Fruit fly (Drosophila melanogaster) whole organism, embryonic: ENCODE measurements around the gene Gip.

Experiments
- Adf1 ChIP-seq: fragments of 200-800 bp; sonication (Bioruptor generic); IDR thresholded peaks from 2 replicates; pipeline ENCODE4 v1.3.6; 2022; ENCODE audit warnings: missing biosample characterization, missing genetic modification characterization
- Bteb2 ChIP-seq: fragments of 200-800 bp; sonication (Bioruptor generic); optimal IDR thresholded peaks from 2 replicates; lab custom pipeline; 2016; ENCODE audit warnings: missing biosample characterization, missing genetic modification characterization
- CG10366 ChIP-seq: fragments of 200-800 bp; sonication (Bioruptor generic); IDR thresholded peaks from 2 replicates; pipeline ENCODE4 v1.3.6; 2022; ENCODE audit warnings: missing biosample characterization, missing genetic modification characterization
- CG11093 ChIP-seq: fragments of 200-800 bp; sonication (Bioruptor generic); IDR thresholded peaks from 3 replicates; pipeline ENCODE4 v1.3.6; 2022; ENCODE audit warnings: missing biosample characterization, missing genetic modification characterization
- CG11456 ChIP-seq: fragments of 200-800 bp; sonication (Bioruptor generic); IDR thresholded peaks from 3 replicates; pipeline ENCODE4 v1.3.6; 2022; ENCODE audit warnings: missing biosample characterization, missing genetic modification characterization
- CG12744 ChIP-seq: fragments of 200-800 bp; sonication (Bioruptor generic); optimal IDR thresholded peaks from 2 replicates; lab custom pipeline; 2016; ENCODE audit warnings: missing biosample characterization, missing genetic modification characterization
- CG12769 ChIP-seq: fragments of 200-800 bp; sonication (Bioruptor generic); optimal IDR thresholded peaks from 2 replicates; lab custom pipeline; 2019; ENCODE audit warnings: missing biosample characterization, mild to moderate bottlenecking, missing genetic modification characterization, moderate library complexity
- CG13624 ChIP-seq: fragments of 200-800 bp; sonication (Bioruptor generic); optimal IDR thresholded peaks from 2 replicates; lab custom pipeline; 2016; ENCODE audit warnings: missing biosample characterization, missing genetic modification characterization
- CG1529 ChIP-seq: fragments of 200-800 bp; sonication (Bioruptor generic); optimal IDR thresholded peaks from 3 replicates; lab custom pipeline; 2018; ENCODE audit warnings: missing biosample characterization, missing genetic modification characterization
- CG31224 ChIP-seq: fragments of 200-800 bp; sonication (Bioruptor generic); IDR thresholded peaks from 2 replicates; pipeline ENCODE4 v1.3.6; 2022; ENCODE audit warnings: missing biosample characterization, missing genetic modification characterization
- CG31365 ChIP-seq: fragments of 200-800 bp; sonication (Bioruptor generic); optimal IDR thresholded peaks from 2 replicates; lab custom pipeline; 2018; ENCODE audit warnings: missing biosample characterization, mild to moderate bottlenecking, missing genetic modification characterization
- CG3281 ChIP-seq: fragments of 200-800 bp; sonication (Bioruptor generic); optimal IDR thresholded peaks from 3 replicates; lab custom pipeline; 2017; ENCODE audit warnings: missing biosample characterization, mild to moderate bottlenecking, missing genetic modification characterization
- CG34376 ChIP-seq: fragments of 200-800 bp; sonication (Bioruptor generic); optimal IDR thresholded peaks from 2 replicates; lab custom pipeline; 2018; ENCODE audit warnings: missing biosample characterization, mild to moderate bottlenecking, missing genetic modification characterization
- CG4282 ChIP-seq: fragments of 200-800 bp; sonication (Bioruptor generic); optimal IDR thresholded peaks from 2 replicates; lab custom pipeline; 2016; ENCODE audit warnings: missing biosample characterization, missing genetic modification characterization
- CG5245 ChIP-seq: fragments of 200-800 bp; sonication (Bioruptor generic); optimal IDR thresholded peaks from 3 replicates; lab custom pipeline; 2016; ENCODE audit warnings: missing biosample characterization, missing genetic modification characterization
- CG6272 ChIP-seq: fragments of 200-800 bp; sonication (Bioruptor generic); IDR thresholded peaks from 2 replicates; pipeline ENCODE4 v1.3.6; 2022; ENCODE audit warnings: missing biosample characterization, missing genetic modification characterization
- CG6765 ChIP-seq: fragments of 200-800 bp; sonication (Bioruptor generic); optimal IDR thresholded peaks from 3 replicates; lab custom pipeline; 2017; ENCODE audit warnings: missing biosample characterization, mild to moderate bottlenecking, missing genetic modification characterization
- CG8290 ChIP-seq, 3 experiments: fragments of 200-800 bp; sonication (Bioruptor generic); optimal IDR thresholded peaks; 2 replicates each; lab custom pipeline; 2016 to 2019; ENCODE audit warnings: missing biosample characterization in 3 of 3, missing genetic modification characterization in 3 of 3, mild to moderate bottlenecking in 2 of 3, moderate library complexity in 1 of 3
- Eip74EF ChIP-seq, 2 experiments: fragments of 200-800 bp in 1 of 2; fragments of >200 bp in 1 of 2; sonication (Bioruptor generic) in 1 of 2; optimal IDR thresholded peaks; 2 replicates each; lab custom pipeline; 2017 to 2019; ENCODE audit warnings: missing biosample characterization in 2 of 2, missing genetic modification characterization in 2 of 2, mild to moderate bottlenecking in 1 of 2, moderate library complexity in 1 of 2
- Gug ChIP-seq: fragments of 200-800 bp; sonication (Bioruptor generic); IDR thresholded peaks from 4 replicates; pipeline ENCODE4 v1.3.6; 2022; ENCODE audit warnings: missing biosample characterization, missing genetic modification characterization
- HmgZ ChIP-seq: fragments of 200-800 bp; sonication (Bioruptor generic); optimal IDR thresholded peaks from 2 replicates; lab custom pipeline; 2018; ENCODE audit warnings: missing biosample characterization, mild to moderate bottlenecking, missing genetic modification characterization
- Hr39 ChIP-seq: fragments of >200 bp; optimal IDR thresholded peaks from 2 replicates; lab custom pipeline; 2017
- Hr51 ChIP-seq, 2 experiments: fragments of 200-800 bp; sonication (Bioruptor generic); optimal IDR thresholded peaks; 2 replicates in 1 of 2; 3 replicates in 1 of 2; lab custom pipeline; 2016 to 2018; ENCODE audit warnings: missing biosample characterization in 2 of 2, missing genetic modification characterization in 2 of 2, mild to moderate bottlenecking in 1 of 2, moderate library complexity in 1 of 2
- Lim3 ChIP-seq: fragments of 200-800 bp; sonication (Bioruptor generic); IDR thresholded peaks from 2 replicates; pipeline ENCODE4 v1.3.6; 2022; ENCODE audit warnings: missing biosample characterization, missing genetic modification characterization
- MBD-R2 ChIP-seq: fragments of 200-800 bp; sonication (Bioruptor generic); IDR thresholded peaks from 2 replicates; pipeline ENCODE4 v1.3.6; 2022; ENCODE audit warnings: missing biosample characterization, missing genetic modification characterization
- Med ChIP-seq: fragments of 200-800 bp; sonication (Bioruptor generic); peaks from one replicate; lab custom pipeline; 2016; ENCODE audit warnings: missing biosample characterization, missing genetic modification characterization, mild to moderate bottlenecking, inconsistent platforms, moderate library complexity
- Nf-YB ChIP-seq: fragments of 200-800 bp; sonication (Bioruptor generic); optimal IDR thresholded peaks from 3 replicates; lab custom pipeline; 2019; ENCODE audit warnings: missing biosample characterization, mild to moderate bottlenecking, missing genetic modification characterization, moderate library complexity
- PHDP ChIP-seq: fragments of 200-800 bp; sonication (Bioruptor generic); optimal IDR thresholded peaks from 3 replicates; lab custom pipeline; 2018; ENCODE audit warnings: missing biosample characterization, mild to moderate bottlenecking, missing genetic modification characterization, moderate library complexity
- Rfx ChIP-seq: fragments of 200-800 bp; sonication (Bioruptor generic); IDR thresholded peaks from 2 replicates; pipeline ENCODE4 v1.3.6; 2022; ENCODE audit warnings: missing biosample characterization, missing genetic modification characterization
- Rx ChIP-seq: fragments of 200-800 bp; sonication (Bioruptor generic); IDR thresholded peaks from 2 replicates; pipeline ENCODE4 v1.3.6; 2022; ENCODE audit warnings: missing biosample characterization, missing genetic modification characterization
- Xbp1 ChIP-seq: fragments of 200-800 bp; sonication (Bioruptor generic); optimal IDR thresholded peaks from 3 replicates; lab custom pipeline; 2016; ENCODE audit warnings: missing biosample characterization, mild to moderate bottlenecking, missing genetic modification characterization
- az2 ChIP-seq: fragments of 200-800 bp; sonication (Bioruptor generic); optimal IDR thresholded peaks from 3 replicates; lab custom pipeline; 2016; ENCODE audit warnings: missing biosample characterization, missing genetic modification characterization
- crp ChIP-seq, 2 experiments: fragments of 200-800 bp; sonication (Bioruptor generic); optimal IDR thresholded peaks; 2 replicates in 1 of 2; 3 replicates in 1 of 2; lab custom pipeline; 2017; ENCODE audit warnings: missing biosample characterization in 2 of 2, missing genetic modification characterization in 2 of 2, mild to moderate bottlenecking in 1 of 2, moderate library complexity in 1 of 2
- da ChIP-seq: fragments of 200-800 bp; sonication (Bioruptor generic); optimal IDR thresholded peaks from 2 replicates; lab custom pipeline; 2016; ENCODE audit warnings: missing biosample characterization, missing genetic modification characterization
- danr ChIP-seq: fragments of 200-800 bp; sonication (Bioruptor generic); IDR thresholded peaks from 2 replicates; pipeline ENCODE4 v1.3.6; 2022; ENCODE audit warnings: missing biosample characterization, missing genetic modification characterization
- dm ChIP-seq: fragments of 200-800 bp; sonication (Bioruptor generic); optimal IDR thresholded peaks from 3 replicates; lab custom pipeline; 2016; ENCODE audit warnings: missing biosample characterization, missing genetic modification characterization
- fu2 ChIP-seq: fragments of 200-800 bp; sonication (Bioruptor generic); optimal IDR thresholded peaks from 2 replicates; lab custom pipeline; 2016; ENCODE audit warnings: missing biosample characterization, missing genetic modification characterization
- gro ChIP-seq: fragments of 200-800 bp; sonication (Bioruptor generic); optimal IDR thresholded peaks from 2 replicates; lab custom pipeline; 2016; ENCODE audit warnings: missing biosample characterization, missing genetic modification characterization
- her ChIP-seq: fragments of 200-800 bp; sonication (Bioruptor generic); optimal IDR thresholded peaks from 2 replicates; lab custom pipeline; 2016; ENCODE audit warnings: missing biosample characterization, missing genetic modification characterization
- hkb ChIP-seq, 2 experiments: fragments of 200-800 bp in 1 of 2; fragments of >200 bp in 1 of 2; sonication (Bioruptor generic) in 1 of 2; IDR thresholded peaks in 1 of 2; optimal IDR thresholded peaks in 1 of 2; 2 replicates each; pipeline versions ENCODE4 v1.3.6 to Lab custom; 2017 to 2022; ENCODE audit warnings: missing biosample characterization in 1 of 2, missing genetic modification characterization in 1 of 2
- luna ChIP-seq: fragments of 200-800 bp; sonication (Bioruptor generic); optimal IDR thresholded peaks from 2 replicates; lab custom pipeline; 2016; ENCODE audit warnings: missing biosample characterization, missing genetic modification characterization
- nmo ChIP-seq: fragments of 200-800 bp; sonication (Bioruptor generic); optimal IDR thresholded peaks from 2 replicates; lab custom pipeline; 2018; ENCODE audit warnings: missing biosample characterization, mild to moderate bottlenecking, missing genetic modification characterization, moderate library complexity
- sens ChIP-seq: fragments of 200-800 bp; sonication (Bioruptor generic); peaks from one replicate; lab custom pipeline; 2016; ENCODE audit warnings: missing biosample characterization, missing genetic modification characterization
- sim ChIP-seq: fragments of 200-800 bp; sonication (Bioruptor generic); IDR thresholded peaks from 2 replicates; pipeline ENCODE4 v1.3.6; 2022; ENCODE audit warnings: missing biosample characterization, missing genetic modification characterization
- slou ChIP-seq: fragments of 200-800 bp; sonication (Bioruptor generic); optimal IDR thresholded peaks from 3 replicates; lab custom pipeline; 2016; ENCODE audit warnings: missing biosample characterization, missing genetic modification characterization
- so ChIP-seq: fragments of 200-800 bp; sonication (Bioruptor generic); IDR thresholded peaks from 3 replicates; pipeline ENCODE4 v1.3.6; 2022; ENCODE audit warnings: missing biosample characterization, missing genetic modification characterization
- sr ChIP-seq: fragments of 200-800 bp; sonication (Bioruptor generic); IDR thresholded peaks from 3 replicates; pipeline ENCODE4 v1.3.6; 2022; ENCODE audit warnings: missing biosample characterization, missing genetic modification characterization
- tap ChIP-seq: fragments of 200-800 bp; optimal IDR thresholded peaks from 3 replicates; lab custom pipeline; 2019; ENCODE audit warnings: missing biosample characterization, mild to moderate bottlenecking, missing genetic modification characterization, moderate library complexity
- wdn ChIP-seq: fragments of 200-800 bp; sonication (Bioruptor generic); IDR thresholded peaks from 2 replicates; pipeline ENCODE4 v1.3.6; 2022; ENCODE audit warnings: missing biosample characterization, missing genetic modification characterization
- zfh1 ChIP-seq: fragments of 200-800 bp; sonication (Bioruptor generic); IDR thresholded peaks from 3 replicates; pipeline ENCODE4 v1.3.6; 2022; ENCODE audit warnings: missing biosample characterization, missing genetic modification characterization

Gip gene

dm6 chrX:10329659-10330289 lies at the start of gene Gip (continued):
- TF ChIP-seq Rx (GFP tag; lab: Robert Waterston, UW) (no peak), so (GFP tag; lab: Robert Waterston, UW) (no peak), PHDP (peak; percentile 9), Hr39 (lab: Kevin White, UChicago) (no peak), fu2 (GFP tag; lab: Kevin White, UChicago) (no peak), CG4282 (GFP tag; lab: Kevin White, UChicago) (no peak), sim (GFP tag; lab: Robert Waterston, UW) (0 out of 2 replicates have a peak, but pooled peaks have one; percentile 16), CG5245 (GFP tag; lab: Kevin White, UChicago) (no peak), CG3281 (peak; percentile 13), CG6765 (GFP tag; lab: Kevin White, UChicago) (peak; percentile 30), gro (GFP tag; lab: Kevin White, UChicago) (peak; percentile 35), CG11456 (GFP tag; lab: Robert Waterston, UW) (no peak), danr (no peak), CG13624 (GFP tag; lab: Kevin White, UChicago) (no peak), CG31365 (tag; lab: Kevin White, UChicago) (no peak), Bteb2 (GFP tag; lab: Kevin White, UChicago) (no peak), CG11093 (no peak), sens (GFP tag; lab: Kevin White, UChicago) (peak; percentile 81), HmgZ (tag; lab: Kevin White, UChicago) (peak; percentile 19), luna (GFP tag; lab: Kevin White, UChicago) (no peak), az2 (GFP tag; lab: Kevin White, UChicago) (no peak), tap (tag; lab: Kevin White, UChicago) (no peak), MBD-R2 (0 out of 2 replicates have a peak, but pooled peaks have one; percentile 22), Xbp1 (GFP tag; lab: Kevin White, UChicago) (no peak), CG6272 (GFP tag; lab: Robert Waterston, UW) (no peak), dm (no peak), CG12744 (no peak), Gug (GFP tag; lab: Robert Waterston, UW) (no peak), Med (GFP tag; lab: Kevin White, UChicago) (peak; percentile 78), CG8290 (GFP tag; optimal IDR thresholded peaks at IDR 0.05; lab: Kevin White, UChicago) (no peak), CG8290 (tag; optimal IDR thresholded peaks at IDR 0.05; lab: Kevin White, UChicago) (peak in 1 of 2 experiments; percentile 65), Eip74EF (GFP tag; optimal IDR thresholded peaks at IDR 0.05; lab: Kevin White, UChicago) (peak in 1 of 2 experiments; percentile 8), CG10366 (GFP tag; lab: Robert Waterston, UW) (no peak), da (no peak), wdn (GFP tag; lab: Robert Waterston, UW) (no peak), CG34376 (GFP tag; lab: Kevin White, UChicago) (peak; percentile 68), nmo (GFP tag; lab: Kevin White, UChicago) (no peak), CG1529 (GFP tag; lab: Kevin White, UChicago) (no peak), her (GFP tag; lab: Kevin White, UChicago) (peak; percentile 12), slou (GFP tag; lab: Kevin White, UChicago) (no peak), Lim3 (GFP tag; lab: Robert Waterston, UW) (no peak), Nf-YB (GFP tag; lab: Kevin White, UChicago) (no peak), sr (GFP tag; lab: Robert Waterston, UW) (no peak), CG12769 (peak; percentile 67), crp (GFP tag; optimal IDR thresholded peaks at IDR 0.05; lab: Kevin White, UChicago) (peak in 1 of 2 experiments; percentile 4), Hr51 (GFP tag; optimal IDR thresholded peaks at IDR 0.05; lab: Kevin White, UChicago) (peak in 1 of 2 experiments; percentile 15), zfh1 (GFP tag; lab: Robert Waterston, UW) (no peak), Rfx (GFP tag; lab: Robert Waterston, UW) (peak; percentile 19; the same call in 1 of the 2 replicates), Adf1 (GFP tag; lab: Robert Waterston, UW) (peak; percentile 50), CG31224 (no peak), hkb (optimal IDR thresholded peaks at IDR 0.05; lab: Kevin White, UChicago) (no peak), hkb (GFP tag; IDR thresholded peaks at IDR 0.05; lab: Robert Waterston, UW) (0 out of 2 replicates have a peak, but pooled peaks have one; percentile 19)
